Fruit fly (Drosophila melanogaster) whole organism, adult: ENCODE measurements around the gene CG18170.

ENCODE experiments used
- CG11617 ChIP-seq: fragments of 200-800 bp; sonication (Bioruptor generic); optimal IDR thresholded peaks from 2 replicates; lab custom pipeline; 2017; ENCODE audit warnings: mild to moderate bottlenecking, missing biosample characterization, missing genetic modification reagents, missing genetic modification characterization
- CG14711 ChIP-seq: fragments of 200-800 bp; sonication (Bioruptor generic); optimal IDR thresholded peaks from 2 replicates; lab custom pipeline; 2018; ENCODE audit warnings: missing biosample characterization, mild to moderate bottlenecking, missing genetic modification characterization, moderate library complexity
- CG1620 ChIP-seq: fragments of 200-800 bp; sonication (Bioruptor generic); optimal IDR thresholded peaks from 2 replicates; lab custom pipeline; 2016; ENCODE audit warnings: missing biosample characterization, missing genetic modification characterization
- CG7045 ChIP-seq: fragments of 200-800 bp; sonication (Bioruptor generic); optimal IDR thresholded peaks from 2 replicates; lab custom pipeline; 2017; ENCODE audit warnings: missing biosample characterization, mild to moderate bottlenecking, missing genetic modification characterization
- CG7101 ChIP-seq: fragments of 200-800 bp; sonication (Bioruptor generic); optimal IDR thresholded peaks from 2 replicates; lab custom pipeline; 2018; ENCODE audit warnings: missing biosample characterization, mild to moderate bottlenecking, missing genetic modification characterization, moderate library complexity
- Clk ChIP-seq: fragments of 200-800 bp; sonication (Bioruptor generic); optimal IDR thresholded peaks from 2 replicates; lab custom pipeline; 2017; ENCODE audit warnings: missing biosample characterization, missing genetic modification characterization
- Mnt ChIP-seq: fragments of 200-800 bp; sonication (Bioruptor generic); optimal IDR thresholded peaks from 2 replicates; lab custom pipeline; 2016; ENCODE audit warnings: missing biosample characterization, mild to moderate bottlenecking, missing genetic modification characterization
- bab1 ChIP-seq: fragments of 200-800 bp; sonication (Bioruptor generic); optimal IDR thresholded peaks from 3 replicates; lab custom pipeline; 2019; ENCODE audit warnings: missing biosample characterization, mild to moderate bottlenecking, missing genetic modification characterization, moderate library complexity
- cic ChIP-seq: fragments of 200-800 bp; sonication (Bioruptor generic); optimal IDR thresholded peaks from 2 replicates; lab custom pipeline; 2017; ENCODE audit warnings: missing biosample characterization, mild to moderate bottlenecking, missing genetic modification characterization, moderate library complexity
- cnc ChIP-seq, 2 experiments: fragments of >200 bp; optimal IDR thresholded peaks; 2 replicates each; lab custom pipeline; 2017
- kay ChIP-seq: fragments of 200-800 bp; sonication (Bioruptor generic); peaks from one replicate; lab custom pipeline; 2016; ENCODE audit warnings: missing biosample characterization, missing genetic modification characterization, borderline replicate concordance
- pad ChIP-seq: fragments of 200-800 bp; sonication (Bioruptor generic); optimal IDR thresholded peaks from 3 replicates; lab custom pipeline; 2017; ENCODE audit warnings: missing biosample characterization, missing genetic modification characterization, mild to moderate bottlenecking, moderate library complexity, missing genetic modification reagents
- tj ChIP-seq: fragments of 200-800 bp; sonication (Bioruptor generic); optimal IDR thresholded peaks from 3 replicates; lab custom pipeline; 2017; ENCODE audit warnings: missing biosample characterization, mild to moderate bottlenecking, missing genetic modification characterization, moderate library complexity
- toe ChIP-seq: fragments of 200-800 bp; sonication (Bioruptor generic); optimal IDR thresholded peaks from 2 replicates; lab custom pipeline; 2016; ENCODE audit warnings: missing biosample characterization, missing genetic modification characterization

dm6 chr3L:1644920-1645567 is 42.3 kb downstream of the CG18170 start, which contains the start of the genes alphaCOP and CG13919:
- TF ChIP-seq CG7045 (peak; percentile 96), cnc (optimal IDR thresholded peaks at IDR 0.05; lab: Kevin White, UChicago) (no peak), CG14711 (tag; lab: Kevin White, UChicago) (peak; percentile 96), tj (GFP tag; lab: Kevin White, UChicago) (peak; percentile 76), bab1 (peak; percentile 98), CG7101 (peak; percentile 97), Mnt (GFP tag; lab: Kevin White, UChicago) (peak; percentile 91), Clk (peak; percentile 91), toe (GFP tag; lab: Kevin White, UChicago) (peak; percentile 97), pad (GFP tag; lab: Kevin White, UChicago) (peak; percentile 86), CG1620 (GFP tag; lab: Kevin White, UChicago) (peak; percentile 95), CG11617 (GFP tag; lab: Kevin White, UChicago) (peak; percentile 94), kay (GFP tag; lab: Kevin White, UChicago) (no peak), cic (GFP tag; lab: Kevin White, UChicago) (peak; percentile 74)
